Worm (Caenorhabditis elegans): ENCODE measurements around the gene pap-2.

Gene pap-2

ce11 chrII:9577630-9578029, 31.6 kb downstream of the pap-2 start:
- TF ChIP-seq pha-4 (tag; optimal IDR thresholded peaks at IDR 0.05): peak; percentile 2
- no peak for TF ChIP-seq pqm-1 (tag; optimal IDR thresholded peaks at IDR 0.05)

- TF ChIP-seq nhr-43 (tag; optimal IDR thresholded peaks at IDR 0.05; ENCODE audit: poor library complexity, severe bottlenecking) (no peak), lin-39 (tag; optimal IDR thresholded peaks at IDR 0.05) (peak; percentile 64), jun-1 (tag; optimal IDR thresholded peaks at IDR 0.05) (no peak)
Measured at ce11 chrII:9576707-9577106, 32.5 kb downstream of the pap-2 start.

- TF ChIP-seq elt-2 (tag; optimal IDR thresholded peaks at IDR 0.05) (no peak), ceh-16 (tag; optimal IDR thresholded peaks at IDR 0.05) (no peak), unc-39 (tag; optimal IDR thresholded peaks at IDR 0.05) (no peak), daf-12 (tag; optimal IDR thresholded peaks at IDR 0.05) (no peak), pqm-1 (tag; optimal IDR thresholded peaks at IDR 0.05) (no peak), jun-1 (tag; optimal IDR thresholded peaks at IDR 0.05) (no peak), nhr-67 (tag; optimal IDR thresholded peaks at IDR 0.05) (no peak), mdl-1 (tag; optimal IDR thresholded peaks at IDR 0.05) (no peak), nhr-43 (tag; optimal IDR thresholded peaks at IDR 0.05; ENCODE audit: poor library complexity, severe bottlenecking) (no peak)
Measured at ce11 chrII:9575670-9576069, 33.5 kb downstream of the pap-2 start, which contains the start of gene exc-7. Gene exc-7, plus strand, starts transcription at chrII:9575970.

- TF ChIP-seq R02D3.7 (tag; optimal IDR thresholded peaks at IDR 0.05): no peak
- TF ChIP-seq nhr-77 (tag; optimal IDR thresholded peaks at IDR 0.05): no peak
- TF ChIP-seq pha-4 (tag; optimal IDR thresholded peaks at IDR 0.05): no peak
- no peak for TF ChIP-seq skn-1 (tag; optimal IDR thresholded peaks at IDR 0.05)
- no peak for TF ChIP-seq nhr-12 (tag; optimal IDR thresholded peaks at IDR 0.05)
- TF ChIP-seq ceh-9 (tag; optimal IDR thresholded peaks at IDR 0.05): no peak
- TF ChIP-seq jun-1 (tag; optimal IDR thresholded peaks at IDR 0.05): no peak
- TF ChIP-seq zag-1 (tag; optimal IDR thresholded peaks at IDR 0.05): no peak
- no peak for TF ChIP-seq nhr-11 (tag; optimal IDR thresholded peaks at IDR 0.05)
- no peak for TF ChIP-seq sea-2 (GFP tag; optimal IDR thresholded peaks at IDR 0.05)
Measured at ce11 chrII:9574406-9574805, 34.8 kb downstream of the pap-2 start.

- TF ChIP-seq nhr-77 (tag; optimal IDR thresholded peaks at IDR 0.05) (no peak), aly-2 (tag; optimal IDR thresholded peaks at IDR 0.05) (no peak), ztf-11 (tag; optimal IDR thresholded peaks at IDR 0.05) (no peak), nhr-23 (tag; optimal IDR thresholded peaks at IDR 0.05) (peak; percentile 54)
Measured at ce11 chrII:9573412-9573811, 35.8 kb downstream of the pap-2 start.

ce11 chrII:9566045-9566444, 43.2 kb downstream of the pap-2 start:
- peak; percentile 24 for TF ChIP-seq nfya-1 (tag; optimal IDR thresholded peaks at IDR 0.05; ENCODE audit: insufficient read depth)
- TF ChIP-seq nhr-77 (tag; optimal IDR thresholded peaks at IDR 0.05): peak; percentile 72
- peak; percentile 1 for TF ChIP-seq pha-4 (tag; optimal IDR thresholded peaks at IDR 0.05)
- TF ChIP-seq ztf-11 (tag; optimal IDR thresholded peaks at IDR 0.05): no peak
- TF ChIP-seq unc-39 (tag; optimal IDR thresholded peaks at IDR 0.05): peak; percentile 23
- TF ChIP-seq hmg-11 (tag; optimal IDR thresholded peaks at IDR 0.05): peak; percentile 63
- TF ChIP-seq ceh-82 (tag; optimal IDR thresholded peaks at IDR 0.05): no peak
- TF ChIP-seq nhr-43 (tag; optimal IDR thresholded peaks at IDR 0.05; ENCODE audit: poor library complexity, severe bottlenecking): peak; percentile 33
- TF ChIP-seq ZK546.5 (tag; optimal IDR thresholded peaks at IDR 0.05): no peak
- TF ChIP-seq fkh-2 (tag; optimal IDR thresholded peaks at IDR 0.05): no peak
- TF ChIP-seq nhr-67 (tag; optimal IDR thresholded peaks at IDR 0.05): no peak
- no peak for TF ChIP-seq ceh-9 (tag; optimal IDR thresholded peaks at IDR 0.05)
- TF ChIP-seq nhr-11 (tag; optimal IDR thresholded peaks at IDR 0.05): no peak
- peak; percentile 42 for TF ChIP-seq nhr-25 (tag; optimal IDR thresholded peaks at IDR 0.05)
- TF ChIP-seq egl-27 (tag; optimal IDR thresholded peaks at IDR 0.05): no peak
- peak; percentile 37 for TF ChIP-seq elt-2 (tag; optimal IDR thresholded peaks at IDR 0.05)
- no peak for TF ChIP-seq ztf-4 (tag; optimal IDR thresholded peaks at IDR 0.05)
- TF ChIP-seq lsy-12 (tag; optimal IDR thresholded peaks at IDR 0.05): peak; percentile 70
- no peak for TF ChIP-seq R02D3.7 (tag; optimal IDR thresholded peaks at IDR 0.05)
- TF ChIP-seq nhr-23 (tag; optimal IDR thresholded peaks at IDR 0.05): peak; percentile 53

Data from whole organism, L3 larva.